Fruit fly (Drosophila melanogaster): ENCODE measurements around the gene CG10576.

DNA sequence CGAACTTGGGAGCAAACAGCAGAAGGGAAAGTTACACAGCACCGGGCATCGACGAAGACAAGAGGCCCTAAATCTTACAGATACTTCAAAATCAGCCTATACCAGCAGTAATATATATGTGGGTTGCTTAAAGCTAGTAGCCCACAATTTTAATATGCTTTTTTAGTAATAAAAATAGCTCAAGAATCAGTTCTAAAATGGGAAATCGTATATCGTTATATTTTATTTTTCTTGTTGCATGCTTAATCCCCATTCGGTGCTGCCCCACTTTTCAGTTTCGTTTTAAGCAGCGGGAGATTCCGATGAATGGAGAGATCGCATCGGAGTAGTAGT lies 42.6 kb upstream of the CG10576 start:
- TF ChIP-seq salr (GFP tag; optimal IDR thresholded peaks at IDR 0.05) = peak; percentile 57 to 81
- peak; percentile 79 for TF ChIP-seq eg (GFP tag; IDR thresholded peaks at IDR 0.05)

Measured in whole organism, prepupa.